Fruit fly (Drosophila melanogaster): ENCODE data around the gene CG1316.

Gene CG1316

dm6 chr3L:4277796-4278195 is 5.9 kb upstream of the CG1316 start, which contains the start of gene Ctl1 (continued):
- no peak for TF ChIP-seq hth (optimal IDR thresholded peaks at IDR 0.05)
- TF ChIP-seq CG3726 (GFP tag; IDR thresholded peaks at IDR 0.05) = no peak
- TF ChIP-seq disco-r (GFP tag; optimal IDR thresholded peaks at IDR 0.05) = no peak
- TF ChIP-seq Xrp1 (GFP tag; IDR thresholded peaks at IDR 0.05) = no peak
- peak; percentile 11 for TF ChIP-seq BEAF-32 (GFP tag; optimal IDR thresholded peaks at IDR 0.05)
- TF ChIP-seq CG9215 (GFP tag; IDR thresholded peaks at IDR 0.05) = no peak
- TF ChIP-seq CG3847 (GFP tag; IDR thresholded peaks at IDR 0.05) = peak; percentile 26; the same call in 1 of the 2 replicates
- TF ChIP-seq pho (GFP tag; optimal IDR thresholded peaks at IDR 0.05) = no peak
- no peak for TF ChIP-seq btn (GFP tag; optimal IDR thresholded peaks at IDR 0.05)
- TF ChIP-seq salm (tag; optimal IDR thresholded peaks at IDR 0.05) = no peak
- peak; percentile 91 for TF ChIP-seq Dp (GFP tag; optimal IDR thresholded peaks at IDR 0.05)
- no peak for TF ChIP-seq CG8388 (GFP tag; optimal IDR thresholded peaks at IDR 0.05)
- peak; percentile 26; the same call in 1 of the 3 replicates for TF ChIP-seq CG34422 (GFP tag; IDR thresholded peaks at IDR 0.05)
- TF ChIP-seq lab (GFP tag; optimal IDR thresholded peaks at IDR 0.05) = no peak
- TF ChIP-seq Fer1 (GFP tag; optimal IDR thresholded peaks at IDR 0.05) = no peak
- no peak for TF ChIP-seq CG9932 (GFP tag; IDR thresholded peaks at IDR 0.05)
- TF ChIP-seq CG4820 (GFP tag; optimal IDR thresholded peaks at IDR 0.05) = no peak
- no peak for TF ChIP-seq CG10209 (GFP tag; optimal IDR thresholded peaks at IDR 0.05)
- TF ChIP-seq CG15696 (tag; optimal IDR thresholded peaks at IDR 0.05) = no peak
- peak; percentile 35 for TF ChIP-seq Myb (GFP tag; optimal IDR thresholded peaks at IDR 0.05)
- no peak for TF ChIP-seq CG6765 (GFP tag; optimal IDR thresholded peaks at IDR 0.05)
- TF ChIP-seq Antp (GFP tag; optimal IDR thresholded peaks at IDR 0.05) = no peak
- TF ChIP-seq CG15479 (GFP tag; optimal IDR thresholded peaks at IDR 0.05) = peak; percentile 5
- peak; percentile 31 for TF ChIP-seq HmgZ (tag; optimal IDR thresholded peaks at IDR 0.05)
- TF ChIP-seq CG2678 (tag; optimal IDR thresholded peaks at IDR 0.05) = no peak
- TF ChIP-seq CG42726 (GFP tag; IDR thresholded peaks at IDR 0.05; ENCODE audit: partially characterized antibody) = no peak
- no peak for TF ChIP-seq Nf-YC (tag; optimal IDR thresholded peaks at IDR 0.05)
- TF ChIP-seq CG10979 (tag; optimal IDR thresholded peaks at IDR 0.05) = no peak
- no peak for TF ChIP-seq usp (GFP tag; optimal IDR thresholded peaks at IDR 0.05)
- TF ChIP-seq Dref (GFP tag; IDR thresholded peaks at IDR 0.05) = no peak
- no peak for TF ChIP-seq CG31441 (GFP tag; IDR thresholded peaks at IDR 0.05)
- TF ChIP-seq ssp (GFP tag; IDR thresholded peaks at IDR 0.05) = no peak
- TF ChIP-seq pum (GFP tag; optimal IDR thresholded peaks at IDR 0.05) = no peak
- no peak for TF ChIP-seq HLH54F (GFP tag; optimal IDR thresholded peaks at IDR 0.05)
- no peak for TF ChIP-seq shn (GFP tag; optimal IDR thresholded peaks at IDR 0.05)
- TF ChIP-seq CG1024 (GFP tag; IDR thresholded peaks at IDR 0.05) = no peak
- TF ChIP-seq cwo (GFP tag; optimal IDR thresholded peaks at IDR 0.05) = no peak
- no peak for TF ChIP-seq bowl (GFP tag; IDR thresholded peaks at IDR 0.05)
- TF ChIP-seq stwl (tag; optimal IDR thresholded peaks at IDR 0.05) = peak; percentile 43
- TF ChIP-seq Sin3A (optimal IDR thresholded peaks at IDR 0.05) = peak; percentile 19
- TF ChIP-seq CG7839 (tag; optimal IDR thresholded peaks at IDR 0.05) = no peak
- TF ChIP-seq CG18262 (tag; optimal IDR thresholded peaks at IDR 0.05) = no peak
- peak; percentile 34 for TF ChIP-seq MESR4 (GFP tag; optimal IDR thresholded peaks at IDR 0.05)
- no peak for TF ChIP-seq CG10543 (GFP tag; optimal IDR thresholded peaks at IDR 0.05)
- peak; percentile 13 for TF ChIP-seq CG12659 (GFP tag; optimal IDR thresholded peaks at IDR 0.05)
- no peak for TF ChIP-seq CG11085 (GFP tag; IDR thresholded peaks at IDR 0.05)
- TF ChIP-seq CG10274 (GFP tag; optimal IDR thresholded peaks at IDR 0.05) = no peak
- TF ChIP-seq z (GFP tag; IDR thresholded peaks at IDR 0.05) = no peak
- peak; percentile 88 for TF ChIP-seq kah (GFP tag; optimal IDR thresholded peaks at IDR 0.05)
- no peak for TF ChIP-seq CG9876 (GFP tag; optimal IDR thresholded peaks at IDR 0.05)
- TF ChIP-seq CG1603 (tag; optimal IDR thresholded peaks at IDR 0.05) = peak; percentile 24
